Fruit fly (Drosophila melanogaster): ENCODE data around the gene osk.
A peak's percentile ranks its signal among the peaks of the same experiment; 100 is the strongest.

The osk gene

DNA sequence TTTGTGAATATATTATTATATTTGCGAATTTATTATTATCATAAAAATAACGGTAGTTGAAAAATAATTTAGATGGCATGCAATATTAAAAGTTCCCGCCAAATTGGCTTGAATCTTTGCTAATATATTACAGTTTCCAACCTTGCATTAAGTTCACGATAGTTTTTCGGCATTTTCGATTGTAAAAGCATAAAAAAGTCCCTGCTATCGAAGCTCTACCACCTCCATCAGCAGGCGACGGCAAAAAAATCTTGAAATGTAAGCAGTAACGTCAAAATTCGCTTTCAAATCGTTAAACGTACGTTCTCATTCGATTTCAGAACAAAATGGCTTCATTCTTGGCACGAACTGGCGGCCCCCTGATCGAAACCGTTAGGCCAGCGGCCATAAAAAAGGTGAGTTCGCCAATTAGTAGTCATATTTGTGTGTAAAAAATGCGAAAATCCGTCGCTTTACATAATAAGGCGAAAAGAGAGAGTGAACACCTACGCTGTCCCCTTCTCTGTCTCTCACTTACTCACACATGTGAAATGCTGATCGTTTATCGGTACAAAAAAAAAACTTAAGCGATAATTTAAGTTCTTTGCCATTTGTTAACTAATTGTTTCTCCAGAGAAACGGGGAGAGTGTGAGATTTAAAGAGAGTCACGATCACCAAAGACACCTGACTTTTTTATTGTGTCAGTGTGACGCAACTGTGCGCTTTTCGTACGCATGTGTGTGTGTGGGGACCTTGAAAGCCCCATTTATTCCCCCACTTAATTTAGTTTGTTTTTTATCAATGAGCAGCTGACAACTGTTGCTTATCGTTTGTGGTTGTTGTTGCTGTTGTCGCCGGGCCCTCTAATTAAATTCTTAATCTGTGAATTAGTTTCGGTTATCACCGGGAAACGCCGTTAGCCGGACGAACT lies 3.8 kb downstream of the osk start, which contains the start of gene ScsbetaA (continued):
- TF ChIP-seq Hr78 (GFP tag; optimal IDR thresholded peaks at IDR 0.05) (no peak), Myc (optimal IDR thresholded peaks at IDR 0.05) (no peak), tai (GFP tag; optimal IDR thresholded peaks at IDR 0.05) (peak; percentile 32), brk (GFP tag; optimal IDR thresholded peaks at IDR 0.05) (no peak)

DNA sequence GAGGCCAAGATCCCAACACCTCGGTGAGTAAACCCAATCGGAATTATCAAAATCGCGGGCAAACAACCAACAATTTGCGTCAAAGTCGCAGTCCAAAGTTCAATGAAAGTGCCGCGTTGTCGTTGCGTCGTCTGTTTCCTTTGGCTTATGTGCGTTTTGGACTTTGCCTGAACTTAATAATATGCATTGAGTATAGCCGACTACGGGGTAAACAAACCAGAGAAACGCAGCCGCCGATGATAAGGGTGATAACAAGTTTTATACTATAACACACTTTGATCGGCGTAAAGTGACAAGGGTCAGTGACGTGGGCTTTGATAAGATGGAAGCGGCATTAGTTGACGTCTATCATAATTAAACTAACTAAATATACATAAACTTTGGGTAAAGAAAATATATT lies 4.8 kb downstream of the osk start:
- TF ChIP-seq Sp1 (GFP tag; optimal IDR thresholded peaks at IDR 0.05) = peak; percentile 2
- TF ChIP-seq rgr (GFP tag; optimal IDR thresholded peaks at IDR 0.05) = no peak
- peak; percentile 87 for TF ChIP-seq Hnf4 (GFP tag; optimal IDR thresholded peaks at IDR 0.05)

DNA sequence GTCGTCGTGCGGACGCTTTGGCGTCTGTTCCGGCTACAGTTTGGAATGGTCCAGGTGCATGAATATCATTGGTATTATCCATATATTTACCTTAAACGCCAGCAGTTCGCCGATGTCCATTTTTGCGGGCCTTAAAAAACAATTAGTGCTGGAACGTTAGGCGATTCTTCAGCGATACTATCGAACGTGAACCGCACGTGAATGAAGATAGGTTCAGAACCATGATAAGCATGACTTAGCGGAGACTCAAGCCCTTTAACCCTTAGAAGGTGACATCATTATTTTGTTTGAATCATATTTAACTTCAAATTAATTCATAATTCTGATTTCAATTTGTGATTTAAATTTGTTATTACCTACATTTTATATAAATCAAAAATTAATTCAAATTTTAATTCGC lies 9.9 kb downstream of the osk start, which contains the start of gene CG11964:
Gene CG11964 (minus strand): TSS at position 155 of the 400 bp plus-strand sequence.
- TF ChIP-seq N (GFP tag; optimal IDR thresholded peaks at IDR 0.05) (no peak), tai (GFP tag; optimal IDR thresholded peaks at IDR 0.05) (peak; percentile 65), rgr (GFP tag; optimal IDR thresholded peaks at IDR 0.05) (peak; percentile 47), h (GFP tag; optimal IDR thresholded peaks at IDR 0.05) (peak; percentile 65), Rel (GFP tag; optimal IDR thresholded peaks at IDR 0.05) (no peak), Rel (tag; optimal IDR thresholded peaks at IDR 0.05) (peak; percentile 21), woc (GFP tag; optimal IDR thresholded peaks at IDR 0.05) (peak; percentile 91), lola (GFP tag; optimal IDR thresholded peaks at IDR 0.05) (no peak), br (GFP tag; optimal IDR thresholded peaks at IDR 0.05) (peak; percentile 21), OdsH (GFP tag; optimal IDR thresholded peaks at IDR 0.05) (no peak), Jra (GFP tag; optimal IDR thresholded peaks at IDR 0.05) (no peak), dl (GFP tag; optimal IDR thresholded peaks at IDR 0.05; ENCODE audit: insufficient read depth in 1 of 2, partially characterized antibody in 2 of 2) (no peak), CG9705 (GFP tag; optimal IDR thresholded peaks at IDR 0.05) (no peak), foxo (GFP tag; optimal IDR thresholded peaks at IDR 0.05) (peak in 1 of 2 experiments; percentile 52), fru (GFP tag; optimal IDR thresholded peaks at IDR 0.05) (peak; percentile 19), HLH106 (tag; optimal IDR thresholded peaks at IDR 0.05) (peak; percentile 48), usp (GFP tag; optimal IDR thresholded peaks at IDR 0.05) (no peak), ey (GFP tag; optimal IDR thresholded peaks at IDR 0.05) (peak; percentile 14), sage (GFP tag; optimal IDR thresholded peaks at IDR 0.05) (peak; percentile 25), Myc (optimal IDR thresholded peaks at IDR 0.05) (peak; percentile 35), psq (GFP tag; optimal IDR thresholded peaks at IDR 0.05) (peak; percentile 21), Hnf4 (GFP tag; optimal IDR thresholded peaks at IDR 0.05) (peak; percentile 71), Hr83 (GFP tag; optimal IDR thresholded peaks at IDR 0.05; ENCODE audit: poor library complexity, severe bottlenecking) (peak; percentile 77), sv (GFP tag; optimal IDR thresholded peaks at IDR 0.05) (peak; percentile 63)

DNA sequence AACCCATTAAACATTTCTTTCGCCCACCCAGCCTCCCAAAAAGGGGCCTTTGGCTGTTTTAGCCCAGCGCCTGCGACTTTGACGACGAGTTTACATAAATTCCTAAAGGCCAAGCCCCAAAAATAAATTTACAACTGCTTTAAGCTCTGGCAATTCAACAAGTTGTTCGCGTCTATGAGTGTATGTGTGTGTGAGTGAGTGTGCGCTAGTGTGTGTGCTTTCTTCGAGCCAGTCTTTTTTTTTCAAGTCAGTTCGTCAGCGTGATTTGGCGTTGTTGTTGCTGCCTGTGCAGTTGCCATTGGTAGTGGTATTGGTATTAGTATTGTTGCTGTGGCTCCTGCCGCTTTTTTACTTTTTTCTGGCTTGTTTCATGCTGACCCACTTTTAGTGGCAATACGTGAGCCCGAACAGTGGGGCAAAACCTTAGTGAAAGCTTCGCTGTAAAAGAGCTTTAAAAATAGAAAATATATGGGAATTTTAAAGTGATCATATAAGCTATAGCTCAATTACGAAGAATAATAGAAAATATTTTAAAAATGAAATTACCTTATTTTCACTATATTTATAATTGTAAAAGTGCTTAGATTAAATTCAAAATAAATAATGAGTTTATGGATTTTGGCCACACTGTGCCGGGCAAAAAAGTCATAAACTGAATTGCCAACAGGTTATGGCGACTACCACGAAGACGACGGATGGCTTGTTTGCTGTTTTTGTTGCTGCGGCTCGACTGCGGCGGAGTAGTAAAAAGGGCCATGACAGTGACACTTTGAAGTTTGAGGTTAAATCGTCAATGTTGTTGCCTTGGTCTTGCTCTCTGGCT lies 10.8 kb downstream of the osk start:
- TF ChIP-seq OdsH (GFP tag; optimal IDR thresholded peaks at IDR 0.05) = peak; percentile 86
- TF ChIP-seq ey (GFP tag; optimal IDR thresholded peaks at IDR 0.05) = peak; percentile 65
- TF ChIP-seq brk (GFP tag; optimal IDR thresholded peaks at IDR 0.05) = peak; percentile 57
- no peak for TF ChIP-seq Myc (optimal IDR thresholded peaks at IDR 0.05)
- TF ChIP-seq CrebA (GFP tag; optimal IDR thresholded peaks at IDR 0.05; ENCODE audit: borderline replicate concordance) = no peak
- no peak for TF ChIP-seq Hr83 (GFP tag; optimal IDR thresholded peaks at IDR 0.05; ENCODE audit: poor library complexity, severe bottlenecking)
- no peak for TF ChIP-seq Dfd (GFP tag; optimal IDR thresholded peaks at IDR 0.05)
- TF ChIP-seq Vsx2 (GFP tag; optimal IDR thresholded peaks at IDR 0.05; ENCODE audit: partially characterized antibody) = no peak
- peak; percentile 51 for TF ChIP-seq CG9705 (GFP tag; optimal IDR thresholded peaks at IDR 0.05)
- no peak for TF ChIP-seq Hr78 (GFP tag; optimal IDR thresholded peaks at IDR 0.05)
- peak in 1 of 2 experiments; percentile 86 for TF ChIP-seq foxo (GFP tag; optimal IDR thresholded peaks at IDR 0.05)
- no peak for TF ChIP-seq Jra (GFP tag; optimal IDR thresholded peaks at IDR 0.05)
- no peak for TF ChIP-seq jim (GFP tag; optimal IDR thresholded peaks at IDR 0.05)
- no peak for TF ChIP-seq lola (GFP tag; optimal IDR thresholded peaks at IDR 0.05)
- no peak for TF ChIP-seq dl (GFP tag; optimal IDR thresholded peaks at IDR 0.05; ENCODE audit: insufficient read depth in 1 of 2, partially characterized antibody in 2 of 2)
- TF ChIP-seq rgr (GFP tag; optimal IDR thresholded peaks at IDR 0.05) = peak; percentile 83
- peak; percentile 86 for TF ChIP-seq fru (GFP tag; optimal IDR thresholded peaks at IDR 0.05)
- TF ChIP-seq sv (GFP tag; optimal IDR thresholded peaks at IDR 0.05) = peak; percentile 55
- TF ChIP-seq dmrt93B (GFP tag; optimal IDR thresholded peaks at IDR 0.05) = peak; percentile 58
- peak; percentile 88 for TF ChIP-seq Sp1 (GFP tag; optimal IDR thresholded peaks at IDR 0.05)
- TF ChIP-seq sage (GFP tag; optimal IDR thresholded peaks at IDR 0.05) = peak; percentile 60
- no peak for TF ChIP-seq N (GFP tag; optimal IDR thresholded peaks at IDR 0.05)
- TF ChIP-seq GATAd (GFP tag; optimal IDR thresholded peaks at IDR 0.05) = no peak
- peak; percentile 45 for TF ChIP-seq Rel (GFP tag; optimal IDR thresholded peaks at IDR 0.05)
- peak; percentile 18 for TF ChIP-seq Rel (tag; optimal IDR thresholded peaks at IDR 0.05)
- no peak for TF ChIP-seq Dif (GFP tag; optimal IDR thresholded peaks at IDR 0.05; ENCODE audit: partially characterized antibody)
- TF ChIP-seq pan (optimal IDR thresholded peaks at IDR 0.05) = no peak
- TF ChIP-seq tai (GFP tag; optimal IDR thresholded peaks at IDR 0.05) = peak; percentile 51
- no peak for TF ChIP-seq dsf (GFP tag; optimal IDR thresholded peaks at IDR 0.05; ENCODE audit: borderline replicate concordance)
- no peak for TF ChIP-seq usp (GFP tag; optimal IDR thresholded peaks at IDR 0.05)
- TF ChIP-seq Mio (GFP tag; optimal IDR thresholded peaks at IDR 0.05) = no peak
